Worm (Caenorhabditis elegans) whole organism, early embryonic: ENCODE measurements around the gene sec-10.

Source experiments
- B0310.2 ChIP-seq: sonication (generic microtip); optimal IDR thresholded peaks from 2 replicates; lab custom pipeline; 2016; ENCODE audit warnings: mild to moderate bottlenecking, missing genetic modification characterization, missing compliant biosample characterization
- F13C5.2 ChIP-seq: sonication (generic microtip); optimal IDR thresholded peaks from 2 replicates; lab custom pipeline; 2017; ENCODE audit warnings: mild to moderate bottlenecking, missing genetic modification characterization, inconsistent platforms, missing compliant biosample characterization
- aly-1 ChIP-seq: sonication (generic microtip); optimal IDR thresholded peaks from 2 replicates; lab custom pipeline; 2016; ENCODE audit warnings: missing genetic modification characterization, missing compliant biosample characterization
- ama-1 ChIP-seq: fragments of 150-350 bp; optimal IDR thresholded peaks from 2 replicates; lab custom pipeline; 2014
- ceh-13 ChIP-seq: fragments of 200-800 bp; sonication (Bioruptor generic); optimal IDR thresholded peaks from 2 replicates; lab custom pipeline; 2018; ENCODE audit warnings: mild to moderate bottlenecking, missing genetic modification characterization, missing compliant biosample characterization
- ceh-36 ChIP-seq: sonication (generic microtip); optimal IDR thresholded peaks from 2 replicates; lab custom pipeline; 2016; ENCODE audit warnings: missing genetic modification characterization, inconsistent platforms, missing compliant biosample characterization
- ets-7 ChIP-seq: sonication (generic microtip); optimal IDR thresholded peaks from 2 replicates; lab custom pipeline; 2016; ENCODE audit warnings: missing genotype, missing genetic modification characterization, missing compliant biosample characterization
- flt-1 ChIP-seq: fragments of 200-800 bp; sonication (Bioruptor generic); IDR thresholded peaks from 2 replicates; pipeline ENCODE4 v1.3.6; 2022; ENCODE audit warnings: missing genetic modification characterization, missing compliant biosample characterization
- hmbx-1 ChIP-seq: sonication (generic microtip); optimal IDR thresholded peaks from 2 replicates; lab custom pipeline; 2016; ENCODE audit warnings: mild to moderate bottlenecking, missing genetic modification characterization, missing compliant biosample characterization
- scrt-1 ChIP-seq: fragments of 200-800 bp; sonication (Bioruptor generic); IDR thresholded peaks from 2 replicates; pipeline ENCODE4 v1.3.6; 2022; ENCODE audit warnings: missing genetic modification characterization, missing compliant biosample characterization

DNA sequence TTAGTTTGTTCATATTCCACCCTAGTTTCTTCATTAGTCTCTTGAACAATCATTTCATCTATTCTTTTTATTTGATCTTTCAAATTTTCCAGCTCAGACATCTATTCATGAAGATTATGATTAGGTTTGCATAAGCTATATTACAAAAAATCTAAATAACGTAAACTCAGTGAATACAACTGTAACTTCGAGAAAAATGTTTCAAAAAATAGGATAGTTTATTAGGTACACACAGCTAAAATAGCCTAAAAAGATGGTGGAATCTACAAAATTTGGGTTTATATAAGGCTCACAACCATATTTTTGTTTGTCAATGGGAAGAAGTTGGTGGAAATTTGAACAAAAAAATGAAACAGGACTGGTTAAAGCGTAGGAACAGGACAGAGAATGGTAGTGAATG, 30.4 kb upstream of the sec-10 start, which contains the start of gene zgpa-1:
- TF ChIP-seq flt-1: no peak
- no peak for TF ChIP-seq ama-1 (lab: Kevin White, UChicago)
- no peak for TF ChIP-seq ets-7 (tag; lab: Kevin White, UChicago)
- no peak for TF ChIP-seq hmbx-1 (tag; lab: Kevin White, UChicago)
- no peak for TF ChIP-seq B0310.2
- no peak for TF ChIP-seq F13C5.2 (tag; lab: Kevin White, UChicago)
- TF ChIP-seq ceh-13 (GFP tag; lab: Kevin White, UChicago): no peak
- TF ChIP-seq scrt-1: no peak
- TF ChIP-seq aly-1: no peak
- TF ChIP-seq ceh-36 (tag; lab: Kevin White, UChicago): no peak
